Worm (Caenorhabditis elegans) whole organism, young adult: ENCODE data around the gene rab-6.1.

ENCODE experiments used
- B0261.1 ChIP-seq: sonication (generic microtip); optimal IDR thresholded peaks from 2 replicates; lab custom pipeline; 2016; ENCODE audit warnings: mild to moderate bottlenecking, missing genetic modification characterization, moderate library complexity, missing compliant biosample characterization
- B0336.3 ChIP-seq: fragments of 200-800 bp; sonication (Bioruptor generic); IDR thresholded peaks from 2 replicates; pipeline ENCODE4 v1.3.6; 2022; ENCODE audit warnings: missing genetic modification characterization, missing compliant biosample characterization
- D2030.7 ChIP-seq: fragments of 200-800 bp; sonication (Bioruptor generic); IDR thresholded peaks from 2 replicates; pipeline ENCODE4 v1.3.6; 2022; ENCODE audit warnings: missing genetic modification reagents, missing genetic modification characterization, missing compliant biosample characterization
- F10E7.11 ChIP-seq: sonication (generic microtip); optimal IDR thresholded peaks from 2 replicates; lab custom pipeline; 2017; ENCODE audit warnings: mild to moderate bottlenecking, missing genetic modification characterization, moderate library complexity, missing compliant biosample characterization
- F57C9.4 ChIP-seq: sonication (generic microtip); optimal IDR thresholded peaks from 2 replicates; lab custom pipeline; 2017; ENCODE audit warnings: mild to moderate bottlenecking, missing genetic modification characterization, missing compliant biosample characterization
- K11D2.4 ChIP-seq: fragments of 200-800 bp; sonication (Bioruptor generic); IDR thresholded peaks from 2 replicates; pipeline ENCODE4 v1.3.6; 2022; ENCODE audit warnings: missing genetic modification reagents, missing genetic modification characterization, missing compliant biosample characterization
- Y67H2A.10 ChIP-seq: fragments of 200-800 bp; sonication (Bioruptor generic); conservative IDR thresholded peaks from 2 replicates; pipeline ENCODE4 v1.3.6; 2022; ENCODE audit warnings: missing genetic modification reagents, missing genetic modification characterization, missing compliant biosample characterization
- Y79H2A.3 ChIP-seq: fragments of 200-800 bp; sonication (Bioruptor generic); conservative IDR thresholded peaks from 2 replicates; pipeline ENCODE4 v1.3.6; 2022; ENCODE audit warnings: missing genetic modification reagents, missing genetic modification characterization, missing compliant biosample characterization
- Y95B8A.8 ChIP-seq: fragments of 200-800 bp; sonication (Bioruptor generic); IDR thresholded peaks from 2 replicates; pipeline ENCODE4 v1.3.6; 2022; ENCODE audit warnings: missing genetic modification reagents, missing genetic modification characterization, missing compliant biosample characterization
- aptf-2 ChIP-seq: fragments of 200-800 bp; sonication (Bioruptor generic); conservative IDR thresholded peaks from 2 replicates; pipeline ENCODE4 v1.3.6; 2022; ENCODE audit warnings: missing genetic modification reagents, missing genetic modification characterization, missing compliant biosample characterization
- atf-7 ChIP-seq: sonication (generic microtip); optimal IDR thresholded peaks from 2 replicates; lab custom pipeline; 2017; ENCODE audit warnings: mild to moderate bottlenecking, missing genetic modification characterization, missing compliant biosample characterization
- attf-6 ChIP-seq: fragments of 200-800 bp; sonication (Bioruptor generic); IDR thresholded peaks from 2 replicates; pipeline ENCODE4 v1.3.6; 2022; ENCODE audit warnings: missing genetic modification reagents, missing genetic modification characterization, missing compliant biosample characterization
- bed-1 ChIP-seq: fragments of 200-800 bp; sonication (Bioruptor generic); IDR thresholded peaks from 2 replicates; pipeline ENCODE4 v1.3.6; 2022; ENCODE audit warnings: missing genetic modification reagents, missing genetic modification characterization, missing compliant biosample characterization
- chd-7 ChIP-seq: sonication (generic microtip); optimal IDR thresholded peaks from 2 replicates; lab custom pipeline; 2016; ENCODE audit warnings: mild to moderate bottlenecking, missing genetic modification characterization, moderate library complexity, missing compliant biosample characterization
- dpl-1 ChIP-seq: fragments of 150-350 bp; optimal IDR thresholded peaks from 2 replicates; lab custom pipeline; 2014; ENCODE audit warnings: missing biosample characterization, missing genetic modification reagents, missing genetic modification characterization
- egrh-3 ChIP-seq: fragments of 200-800 bp; sonication (Bioruptor generic); IDR thresholded peaks from 2 replicates; pipeline ENCODE4 v1.3.6; 2022; ENCODE audit warnings: missing genetic modification reagents, missing genetic modification characterization, missing compliant biosample characterization
- ets-4 ChIP-seq: fragments of 200-800 bp; sonication (Bioruptor generic); optimal IDR thresholded peaks from 2 replicates; lab custom pipeline; 2018; ENCODE audit warnings: mild to moderate bottlenecking, missing genetic modification characterization, missing compliant biosample characterization
- let-607 ChIP-seq, 2 experiments: fragments of 200-800 bp in 1 of 2; sonication (Bioruptor generic) in 1 of 2; sonication (generic microtip) in 1 of 2; optimal IDR thresholded peaks; 2 replicates each; lab custom pipeline; 2016 to 2018; ENCODE audit warnings: mild to moderate bottlenecking in 2 of 2, missing compliant biosample characterization in 2 of 2, missing genetic modification characterization in 2 of 2, moderate library complexity in 2 of 2, missing genotype in 1 of 2
- lin-26 ChIP-seq: fragments of 200-800 bp; sonication (Bioruptor generic); IDR thresholded peaks from 2 replicates; pipeline ENCODE4 v1.3.6; 2022; ENCODE audit warnings: missing genetic modification reagents, missing genetic modification characterization, missing compliant biosample characterization
- lin-54 ChIP-seq: fragments of 200-800 bp; sonication (Bioruptor generic); optimal IDR thresholded peaks from 2 replicates; lab custom pipeline; 2018; ENCODE audit warnings: mild to moderate bottlenecking, missing genetic modification characterization, missing compliant biosample characterization
- lsl-1 ChIP-seq: fragments of 200-800 bp; sonication (Bioruptor generic); optimal IDR thresholded peaks from 2 replicates; lab custom pipeline; 2018; ENCODE audit warnings: mild to moderate bottlenecking, missing genetic modification characterization, moderate library complexity, missing compliant biosample characterization
- madf-3 ChIP-seq: fragments of 200-800 bp; sonication (Bioruptor generic); IDR thresholded peaks from 2 replicates; pipeline ENCODE4 v1.3.6; 2022; ENCODE audit warnings: missing genetic modification reagents, missing genetic modification characterization, missing compliant biosample characterization
- madf-8 ChIP-seq: fragments of 200-800 bp; sonication (Bioruptor generic); conservative IDR thresholded peaks from 2 replicates; pipeline ENCODE4 v1.3.6; 2022; ENCODE audit warnings: missing genetic modification reagents, missing genetic modification characterization, missing compliant biosample characterization
- mcd-1 ChIP-seq: fragments of 200-800 bp; sonication (Bioruptor generic); IDR thresholded peaks from 2 replicates; pipeline ENCODE4 v1.3.6; 2022; ENCODE audit warnings: missing genetic modification reagents, missing genetic modification characterization, missing compliant biosample characterization
- mes-4 ChIP-seq: sonication (generic microtip); optimal IDR thresholded peaks from 2 replicates; lab custom pipeline; 2016; ENCODE audit warnings: missing genotype, missing genetic modification characterization, missing compliant biosample characterization
- nfyb-1 ChIP-seq: fragments of 200-800 bp; sonication (Bioruptor generic); IDR thresholded peaks from 2 replicates; pipeline ENCODE4 v1.3.6; 2022; ENCODE audit warnings: missing genetic modification reagents, missing genetic modification characterization, missing compliant biosample characterization
- nhr-90 ChIP-seq: sonication (generic microtip); optimal IDR thresholded peaks from 2 replicates; lab custom pipeline; 2016; ENCODE audit warnings: missing genotype, mild to moderate bottlenecking, missing genetic modification characterization, missing compliant biosample characterization
- pbrm-1 ChIP-seq: fragments of 200-800 bp; sonication (Bioruptor generic); IDR thresholded peaks from 2 replicates; pipeline ENCODE4 v1.3.6; 2022; ENCODE audit warnings: missing genetic modification reagents, missing genetic modification characterization, missing compliant biosample characterization
- sdz-38 ChIP-seq: sonication (generic microtip); optimal IDR thresholded peaks from 2 replicates; lab custom pipeline; 2016; ENCODE audit warnings: missing genotype, missing genetic modification characterization, missing compliant biosample characterization
- sea-2 ChIP-seq: fragments of 200-800 bp; sonication (Bioruptor generic); IDR thresholded peaks from 2 replicates; pipeline ENCODE4 v1.3.6; 2022; ENCODE audit warnings: missing genetic modification characterization, missing compliant biosample characterization
- snpc-1.1 ChIP-seq: sonication (generic microtip); optimal IDR thresholded peaks from 2 replicates; lab custom pipeline; 2017; ENCODE audit warnings: missing genetic modification characterization, mild to moderate bottlenecking, missing compliant biosample characterization, antibody characterized with exemption, moderate library complexity, missing genotype, missing genetic modification reagents; ENCODE audit not compliant: insufficient read depth
- snpc-1.3 ChIP-seq: sonication (generic microtip); optimal IDR thresholded peaks from 2 replicates; lab custom pipeline; 2017; ENCODE audit warnings: missing genetic modification characterization, mild to moderate bottlenecking, missing compliant biosample characterization, antibody characterized with exemption, moderate library complexity, missing genotype, missing genetic modification reagents; ENCODE audit not compliant: insufficient read depth
- somi-1 ChIP-seq: fragments of 200-800 bp; sonication (Bioruptor generic); optimal IDR thresholded peaks from 2 replicates; lab custom pipeline; 2018; ENCODE audit warnings: mild to moderate bottlenecking, missing genetic modification characterization, missing compliant biosample characterization
- sptf-2 ChIP-seq: fragments of 200-800 bp; sonication (Bioruptor generic); optimal IDR thresholded peaks from 2 replicates; lab custom pipeline; 2018; ENCODE audit warnings: mild to moderate bottlenecking, missing genetic modification characterization, missing compliant biosample characterization
- zfh-2 ChIP-seq: fragments of 200-800 bp; sonication (Bioruptor generic); conservative IDR thresholded peaks from 2 replicates; pipeline ENCODE4 v1.3.6; 2022; ENCODE audit warnings: missing genetic modification reagents, missing genetic modification characterization, missing compliant biosample characterization
- ztf-3 ChIP-seq: fragments of 200-800 bp; sonication (Bioruptor generic); optimal IDR thresholded peaks from 2 replicates; lab custom pipeline; 2018; ENCODE audit warnings: mild to moderate bottlenecking, missing genetic modification characterization, missing compliant biosample characterization

rab-6.1 gene

DNA sequence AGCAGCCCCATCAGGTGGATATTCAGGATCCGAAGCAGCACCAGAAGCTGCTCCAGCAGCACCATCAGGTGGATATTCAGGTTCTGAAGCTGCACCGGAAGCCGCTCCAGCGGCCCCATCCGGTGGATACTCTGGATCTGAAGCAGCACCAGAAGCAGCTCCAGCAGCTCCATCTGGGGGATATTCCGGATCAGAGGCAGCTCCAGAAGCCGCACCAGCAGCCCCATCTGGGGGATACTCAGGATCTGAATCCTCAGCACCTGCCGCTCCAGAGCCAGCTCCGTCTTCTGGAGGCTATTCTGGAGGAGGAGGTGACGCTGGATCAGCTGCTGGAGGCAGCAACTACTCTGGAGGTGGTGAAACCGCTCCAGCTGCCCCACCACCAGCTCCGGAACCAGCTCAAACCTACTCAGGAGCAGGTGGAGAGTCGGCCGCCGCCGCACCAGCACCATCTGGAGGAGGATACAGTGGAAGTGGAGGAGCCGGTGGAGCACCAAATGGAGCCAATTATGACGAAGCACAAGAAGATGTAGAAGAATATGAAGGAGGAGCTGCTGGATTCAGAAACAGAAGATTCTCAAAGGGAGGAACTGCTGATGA lies 41.0 kb downstream of the rab-6.1 start:
- TF ChIP-seq zfh-2 (GFP tag; lab: Robert Waterston, UW): peak; percentile 84
- no peak for TF ChIP-seq Y95B8A.8
- TF ChIP-seq Y79H2A.3 (GFP tag; lab: Robert Waterston, UW): no peak
- TF ChIP-seq egrh-3 (GFP tag; lab: Robert Waterston, UW): peak; percentile 94

DNA sequence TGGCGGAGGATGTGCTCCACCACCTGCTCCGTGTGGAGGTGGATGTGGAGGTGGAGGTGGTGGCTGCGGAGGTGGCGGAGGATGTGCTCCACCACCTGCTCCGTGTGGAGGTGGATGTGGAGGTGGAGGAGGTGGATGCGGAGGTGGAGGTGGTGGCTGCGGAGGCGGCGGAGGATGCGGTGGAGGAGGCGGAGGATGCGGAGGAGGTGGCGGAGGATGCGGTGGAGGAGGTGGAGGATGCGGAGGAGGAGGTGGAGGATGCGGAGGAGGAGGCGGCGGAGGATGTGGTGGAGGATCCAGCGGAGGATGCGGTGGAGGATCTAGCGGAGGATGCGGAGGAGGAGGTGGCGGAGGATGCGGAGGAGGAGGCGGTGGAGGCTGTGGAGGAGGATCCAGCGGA lies 43.3 kb downstream of the rab-6.1 start:
- TF ChIP-seq pbrm-1 (GFP tag; lab: Robert Waterston, UW) (0 out of 2 replicates have a peak, but pooled peaks have one; percentile 20), dpl-1 (GFP tag; lab: Kevin White, UChicago) (no peak), mcd-1 (peak; percentile 60; the same call in 1 of the 2 replicates), aptf-2 (no peak), nfyb-1 (GFP tag; lab: Robert Waterston, UW) (0 out of 2 replicates have a peak, but pooled peaks have one; percentile 54), sptf-2 (GFP tag; lab: Kevin White, UChicago) (no peak), somi-1 (no peak), lsl-1 (no peak), zfh-2 (GFP tag; lab: Robert Waterston, UW) (peak; percentile 93), egrh-3 (GFP tag; lab: Robert Waterston, UW) (peak; percentile 99), lin-26 (GFP tag; lab: Robert Waterston, UW) (no peak)

ce11 chrIII:8961993-8962392 lies 43.8 kb downstream of the rab-6.1 start, which contains the start of gene grl-25:
grl-25 (plus strand) TSS chrIII:8962293.
- TF ChIP-seq nhr-90 (tag; lab: Kevin White, UChicago): no peak
- TF ChIP-seq sdz-38 (tag; lab: Kevin White, UChicago): no peak
- no peak for TF ChIP-seq D2030.7
- no peak for TF ChIP-seq mes-4 (tag; lab: Kevin White, UChicago)
- no peak for TF ChIP-seq ztf-3 (GFP tag; lab: Kevin White, UChicago)
- no peak for TF ChIP-seq chd-7 (tag; lab: Kevin White, UChicago)
- no peak for TF ChIP-seq B0336.3 (GFP tag; lab: Robert Waterston, UW)
- no peak for TF ChIP-seq sea-2
- TF ChIP-seq atf-7 (tag; lab: Kevin White, UChicago): no peak
- TF ChIP-seq Y67H2A.10 (GFP tag; lab: Robert Waterston, UW): no peak
- no peak for TF ChIP-seq snpc-1.1

DNA sequence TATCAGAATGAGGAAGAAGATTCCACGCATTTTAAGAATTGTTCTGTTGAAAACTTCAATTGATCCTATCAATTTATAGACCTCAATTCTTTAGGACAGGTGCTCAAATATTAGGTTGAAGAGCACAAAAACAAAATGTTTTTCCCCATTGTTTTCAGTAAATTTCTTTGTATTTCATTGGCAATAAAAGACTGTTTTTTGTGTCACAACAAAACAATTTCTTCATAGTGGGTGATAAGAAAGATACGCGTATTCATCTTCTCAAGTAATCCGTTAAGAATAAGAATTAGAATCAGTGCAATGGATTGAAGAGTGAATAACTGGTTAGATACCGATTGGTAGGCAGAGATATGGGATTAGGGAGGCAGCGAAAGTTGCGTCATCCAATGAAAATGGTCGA lies 45.1 kb downstream of the rab-6.1 start, which contains the start of gene ZK643.6:
Gene ZK643.6 (minus strand): TSS at position 101 of the 400 bp plus-strand sequence.
- no peak for TF ChIP-seq snpc-1.3 (tag; lab: Kevin White, UChicago)
- no peak for TF ChIP-seq B0261.1
- no peak for TF ChIP-seq chd-7 (tag; lab: Kevin White, UChicago)
- TF ChIP-seq let-607 (tag; optimal IDR thresholded peaks at IDR 0.05; lab: Kevin White, UChicago): no peak
- TF ChIP-seq K11D2.4 (GFP tag; lab: Robert Waterston, UW): no peak
- no peak for TF ChIP-seq ets-4 (GFP tag; lab: Kevin White, UChicago)
- no peak for TF ChIP-seq madf-8
- TF ChIP-seq bed-1 (GFP tag; lab: Robert Waterston, UW): no peak
- no peak for TF ChIP-seq madf-3 (GFP tag; lab: Robert Waterston, UW)
- TF ChIP-seq F57C9.4 (tag; lab: Kevin White, UChicago): no peak
- TF ChIP-seq somi-1: no peak
- no peak for TF ChIP-seq attf-6 (GFP tag; lab: Robert Waterston, UW)
- no peak for TF ChIP-seq lin-54 (GFP tag; lab: Kevin White, UChicago)
- no peak for TF ChIP-seq F10E7.11 (tag; lab: Kevin White, UChicago)
